Worm (Caenorhabditis elegans): ENCODE data around the gene srx-31.
A peak's percentile ranks its signal among the peaks of the same experiment; 100 is the strongest.

Gene srx-31

DNA sequence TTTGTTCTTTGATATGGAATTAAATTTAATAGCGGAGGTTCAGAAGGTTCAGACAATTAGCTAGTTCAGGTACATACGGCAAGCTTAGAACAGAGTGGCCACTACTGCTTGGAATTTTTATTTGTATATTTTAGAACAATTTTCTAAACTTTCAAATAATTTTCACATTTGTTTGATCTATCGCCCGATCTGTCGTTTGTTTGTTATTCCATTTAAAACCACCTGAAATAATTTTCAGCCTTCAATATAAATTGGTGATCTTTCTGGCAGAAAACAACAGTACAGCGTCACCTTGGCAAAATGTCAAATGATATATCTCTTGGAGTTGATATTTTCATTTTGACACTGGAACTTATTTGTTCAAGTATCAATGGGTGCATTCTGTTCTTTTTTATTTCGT is 8.1 kb downstream of the srx-31 start, which contains the start of gene R13D11.3:
TSS of gene R13D11.3 (plus strand) at position 301 of the 400 bp plus-strand sequence.
- no peak for TF ChIP-seq unc-62 (GFP tag; optimal IDR thresholded peaks at IDR 0.05)

DNA sequence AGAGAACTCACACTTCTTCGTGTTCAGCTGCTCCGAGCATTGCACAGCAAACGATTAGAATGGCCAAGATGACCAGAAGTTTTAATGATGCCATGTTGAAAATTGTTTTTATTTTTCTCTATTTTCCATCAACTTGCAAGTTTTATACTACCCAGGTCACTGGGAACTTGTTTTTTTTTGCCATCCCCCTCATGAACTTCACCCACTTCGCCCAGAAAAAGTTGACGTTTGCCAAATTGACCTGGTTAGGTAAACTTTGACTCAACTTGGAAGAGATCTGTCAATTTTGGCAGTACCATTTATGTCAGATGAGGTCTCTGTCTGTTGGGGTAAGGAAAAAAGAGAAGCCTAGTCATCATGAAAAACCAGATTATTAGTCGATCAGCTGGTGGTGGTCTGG is 9.7 kb downstream of the srx-31 start, which contains the start of gene R13D11.10:
TSS of gene R13D11.10 (minus strand) at position 101 of the 400 bp plus-strand sequence.
- TF ChIP-seq efl-1 (optimal IDR thresholded peaks at IDR 0.05), result no peak
- TF ChIP-seq efl-1 (GFP tag; optimal IDR thresholded peaks at IDR 0.05 in 1 of 2), result no peak
- TF ChIP-seq snpc-4 (tag; optimal IDR thresholded peaks at IDR 0.05), result no peak
- no peak for TF ChIP-seq pag-3 (tag; optimal IDR thresholded peaks at IDR 0.05; ENCODE audit: borderline replicate concordance, insufficient read depth)
- no peak for TF ChIP-seq nhr-85 (tag)
- no peak for TF ChIP-seq skn-1 (tag; optimal IDR thresholded peaks at IDR 0.05)
- no peak for TF ChIP-seq vab-15 (tag; optimal IDR thresholded peaks at IDR 0.05)
- no peak for TF ChIP-seq lin-39 (tag; optimal IDR thresholded peaks at IDR 0.05)
- TF ChIP-seq nhr-84 (tag; optimal IDR thresholded peaks at IDR 0.05), result no peak
- no peak for TF ChIP-seq mef-2 (tag; optimal IDR thresholded peaks at IDR 0.05)
- TF ChIP-seq ceh-63 (GFP tag; optimal IDR thresholded peaks at IDR 0.05), result no peak
- TF ChIP-seq aha-1 (tag; optimal IDR thresholded peaks at IDR 0.05), result no peak
- no peak for TF ChIP-seq Y116A8C.19 (tag; optimal IDR thresholded peaks at IDR 0.05; ENCODE audit: borderline replicate concordance)
- no peak for TF ChIP-seq lin-14 (GFP tag; optimal IDR thresholded peaks at IDR 0.05)
- no peak for TF ChIP-seq hlh-4 (tag; optimal IDR thresholded peaks at IDR 0.05)
- no peak for TF ChIP-seq unc-130 (tag; optimal IDR thresholded peaks at IDR 0.05)
- TF ChIP-seq ama-1 (optimal IDR thresholded peaks at IDR 0.05), result no peak
- TF ChIP-seq elt-3 (tag; optimal IDR thresholded peaks at IDR 0.05), result no peak
- no peak for TF ChIP-seq unc-98 (GFP tag; IDR thresholded peaks at IDR 0.05)
- no peak for TF ChIP-seq lsy-2 (tag; optimal IDR thresholded peaks at IDR 0.05)

DNA sequence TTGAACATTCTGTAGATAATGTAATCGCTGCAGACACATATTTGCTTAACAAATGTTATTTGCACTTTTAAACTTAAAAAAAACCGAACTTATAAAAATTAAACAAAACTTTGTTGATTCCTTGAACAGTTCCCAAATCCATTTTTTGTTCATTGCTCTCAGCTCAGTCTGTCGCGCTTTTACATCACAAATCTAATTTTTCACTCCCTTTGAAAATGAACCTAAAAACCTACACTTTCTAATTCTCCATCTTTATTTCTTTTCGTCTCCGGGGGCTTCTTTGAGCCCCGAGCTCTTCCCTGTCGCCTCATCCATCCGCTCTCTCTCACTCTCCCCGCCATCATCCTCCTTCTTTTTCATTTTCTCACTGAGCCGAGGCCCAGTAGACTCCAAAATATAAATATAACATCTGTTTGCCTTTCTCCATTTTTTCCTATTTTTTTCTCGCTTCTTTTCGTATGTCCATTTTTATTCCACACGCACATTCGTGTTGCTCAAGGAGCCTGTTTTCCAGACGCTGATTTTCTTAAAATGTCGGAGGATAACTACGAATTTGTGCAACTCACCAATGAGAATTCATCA is 12.4 kb downstream of the srx-31 start, which contains the start of gene R13D11.4:
TSS of gene R13D11.4 (plus strand) at position 532 of the 582 bp plus-strand sequence.
- no peak for TF ChIP-seq elt-2 (tag; optimal IDR thresholded peaks at IDR 0.05)
- TF ChIP-seq lir-3 (tag; optimal IDR thresholded peaks at IDR 0.05; ENCODE audit: poor library complexity), result no peak
- no peak for TF ChIP-seq sox-4 (tag; optimal IDR thresholded peaks at IDR 0.05)
- no peak for TF ChIP-seq C16A3.4 (tag; optimal IDR thresholded peaks at IDR 0.05)
- TF ChIP-seq efl-3 (GFP tag; optimal IDR thresholded peaks at IDR 0.05), result no peak
- TF ChIP-seq nhr-20 (tag; optimal IDR thresholded peaks at IDR 0.05), result peak; percentile 32
- no peak for TF ChIP-seq nhr-12 (tag; optimal IDR thresholded peaks at IDR 0.05)
- no peak for TF ChIP-seq C04F5.9 (tag; optimal IDR thresholded peaks at IDR 0.05)
- TF ChIP-seq fos-1 (tag; optimal IDR thresholded peaks at IDR 0.05), result no peak
- no peak for TF ChIP-seq pag-3 (tag; optimal IDR thresholded peaks at IDR 0.05; ENCODE audit: borderline replicate concordance, insufficient read depth)
- TF ChIP-seq nhr-85 (tag), result no peak
- no peak for TF ChIP-seq mef-2 (tag; optimal IDR thresholded peaks at IDR 0.05)
- no peak for TF ChIP-seq ceh-88 (GFP tag; IDR thresholded peaks at IDR 0.05)
- peak; percentile 16 for TF ChIP-seq swsn-7 (tag; optimal IDR thresholded peaks at IDR 0.05)
- no peak for TF ChIP-seq hlh-17 (GFP tag; optimal IDR thresholded peaks at IDR 0.05; ENCODE audit: borderline replicate concordance)
- TF ChIP-seq fkh-10 (GFP tag; optimal IDR thresholded peaks at IDR 0.05), result peak; percentile 39
- TF ChIP-seq ceh-82 (tag; optimal IDR thresholded peaks at IDR 0.05), result peak in 1 of 3 experiments; percentile 39
- no peak for TF ChIP-seq zip-4 (GFP tag; optimal IDR thresholded peaks at IDR 0.05)
- TF ChIP-seq snu-23 (GFP tag; optimal IDR thresholded peaks at IDR 0.05), result peak; percentile 28
- TF ChIP-seq nhr-11 (tag; optimal IDR thresholded peaks at IDR 0.05), result no peak
- no peak for TF ChIP-seq unc-86 (tag; optimal IDR thresholded peaks at IDR 0.05)
- TF ChIP-seq Y116A8C.19 (tag; optimal IDR thresholded peaks at IDR 0.05; ENCODE audit: borderline replicate concordance), result no peak
- TF ChIP-seq fkh-8 (tag; optimal IDR thresholded peaks at IDR 0.05), result no peak
- TF ChIP-seq ces-1 (GFP tag; optimal IDR thresholded peaks at IDR 0.05), result peak; percentile 12
- no peak for TF ChIP-seq lin-39 (tag; optimal IDR thresholded peaks at IDR 0.05)
- TF ChIP-seq egl-27 (tag; optimal IDR thresholded peaks at IDR 0.05), result no peak
- TF ChIP-seq vab-15 (tag; optimal IDR thresholded peaks at IDR 0.05), result no peak
- no peak for TF ChIP-seq ceh-90 (tag; optimal IDR thresholded peaks at IDR 0.05)
- no peak for TF ChIP-seq F16B12.6 (tag; optimal IDR thresholded peaks at IDR 0.05)
- TF ChIP-seq nhr-71 (tag; optimal IDR thresholded peaks at IDR 0.05), result no peak
- TF ChIP-seq sup-37 (GFP tag; optimal IDR thresholded peaks at IDR 0.05), result no peak
- peak in 1 of 2 experiments; percentile 2 for TF ChIP-seq efl-1 (optimal IDR thresholded peaks at IDR 0.05)
- TF ChIP-seq efl-1 (GFP tag; optimal IDR thresholded peaks at IDR 0.05 in 1 of 2), result peak in 1 of 2 experiments; percentile 84
- TF ChIP-seq aly-2 (tag; optimal IDR thresholded peaks at IDR 0.05), result no peak
- no peak for TF ChIP-seq rnt-1 (tag; optimal IDR thresholded peaks at IDR 0.05)
- peak; percentile 8 for TF ChIP-seq skn-1 (tag; optimal IDR thresholded peaks at IDR 0.05)

Measured in whole organism, L1 larva.